Fruit fly (Drosophila melanogaster) S2 (cell line): Measurements from ENCODE around the gene CG14882.

Experiments
- CG8478 ChIP-seq: fragments of >200 bp; optimal IDR thresholded peaks from 2 replicates; lab custom pipeline; 2018
- CTCF ChIP-seq, 2 experiments: fragments of >200 bp; optimal IDR thresholded peaks; 2 replicates each; lab custom pipeline; 2018

Gene CG14882

dm6 chr3R:16442937-16443336 lies at the start of gene CG14882, which contains the start of gene Ttc1:
TSS of gene CG14882 (plus strand) at chr3R:16443207.
TSS of gene Ttc1 (minus strand) at chr3R:16443007.
- TF ChIP-seq CG8478 (lab: Kevin White, UChicago) (no peak), CTCF (optimal IDR thresholded peaks at IDR 0.05; lab: Kevin White, UChicago) (no peak)

- TF ChIP-seq CTCF (optimal IDR thresholded peaks at IDR 0.05; lab: Kevin White, UChicago) (no peak), CG8478 (lab: Kevin White, UChicago) (no peak)
Measured at dm6 chr3R:16394531-16394930, 48.5 kb upstream of the CG14882 start.

DNA sequence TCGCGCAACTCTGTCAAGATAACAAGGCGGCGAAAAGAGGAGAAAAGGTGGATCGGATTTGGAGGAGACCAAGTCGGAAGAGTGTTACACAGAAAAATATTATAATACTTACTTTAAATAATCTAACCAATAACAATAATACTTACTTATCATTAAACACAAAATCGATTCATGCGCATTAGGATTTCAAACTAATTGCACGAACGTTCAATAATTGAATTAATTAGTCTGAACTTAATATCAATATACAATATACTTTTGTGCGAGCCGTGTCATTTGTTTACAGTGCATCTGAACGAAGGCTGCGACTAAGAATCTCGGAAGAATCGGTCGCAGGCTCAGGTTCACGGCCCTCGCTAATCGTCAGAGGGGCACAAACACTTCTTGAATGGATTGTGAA lies 47.6 kb upstream of the CG14882 start:
- TF ChIP-seq CTCF (optimal IDR thresholded peaks at IDR 0.05; lab: Kevin White, UChicago): no peak
- TF ChIP-seq CG8478 (lab: Kevin White, UChicago): no peak

DNA sequence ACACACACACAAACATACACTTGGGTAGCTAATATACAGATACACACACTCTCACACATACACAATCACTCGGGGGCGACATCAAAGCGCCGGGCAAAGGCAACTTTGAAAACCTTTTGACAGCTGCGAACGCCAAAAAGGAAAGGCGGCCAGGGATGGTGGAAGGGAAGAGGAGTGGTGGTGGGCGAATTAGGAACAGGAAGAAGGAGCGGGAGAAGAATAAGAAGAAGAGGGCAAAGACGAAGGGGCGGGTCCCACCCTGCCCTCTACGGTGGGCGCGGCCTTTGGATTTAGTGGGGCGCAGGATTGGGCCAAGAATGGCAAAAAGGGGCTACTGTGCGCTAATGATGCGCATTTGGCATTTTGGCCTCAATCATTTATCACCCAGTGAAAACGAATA lies 46.4 kb upstream of the CG14882 start:
- TF ChIP-seq CTCF (optimal IDR thresholded peaks at IDR 0.05; lab: Kevin White, UChicago) (no peak), CG8478 (lab: Kevin White, UChicago) (no peak)

dm6 chr3R:16403023-16403733 lies 39.8 kb upstream of the CG14882 start, which contains the start of gene ss:
TSS of gene ss (minus strand) at chr3R:16403690.
- TF ChIP-seq CG8478 (lab: Kevin White, UChicago) (no peak), CTCF (optimal IDR thresholded peaks at IDR 0.05; lab: Kevin White, UChicago) (no peak)

DNA sequence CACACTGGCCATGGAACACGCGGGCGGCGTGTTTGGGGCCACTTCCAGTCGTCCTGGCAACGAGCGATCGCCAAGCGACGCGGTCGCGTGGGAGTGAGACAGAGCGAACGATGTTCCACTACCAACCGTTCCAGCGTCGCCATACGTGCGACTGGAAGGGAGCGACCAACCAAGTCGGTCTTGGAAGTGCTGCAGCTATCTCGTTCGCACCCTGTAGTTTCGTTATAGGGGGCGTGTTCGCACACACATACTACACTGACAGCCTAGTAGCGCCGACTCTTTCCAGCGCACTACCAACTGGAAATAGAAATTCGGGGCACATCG lies 39.3 kb upstream of the CG14882 start:
- peak; percentile 53 to 69 for TF ChIP-seq CTCF (optimal IDR thresholded peaks at IDR 0.05; lab: Kevin White, UChicago)
- TF ChIP-seq CG8478 (lab: Kevin White, UChicago): no peak

DNA sequence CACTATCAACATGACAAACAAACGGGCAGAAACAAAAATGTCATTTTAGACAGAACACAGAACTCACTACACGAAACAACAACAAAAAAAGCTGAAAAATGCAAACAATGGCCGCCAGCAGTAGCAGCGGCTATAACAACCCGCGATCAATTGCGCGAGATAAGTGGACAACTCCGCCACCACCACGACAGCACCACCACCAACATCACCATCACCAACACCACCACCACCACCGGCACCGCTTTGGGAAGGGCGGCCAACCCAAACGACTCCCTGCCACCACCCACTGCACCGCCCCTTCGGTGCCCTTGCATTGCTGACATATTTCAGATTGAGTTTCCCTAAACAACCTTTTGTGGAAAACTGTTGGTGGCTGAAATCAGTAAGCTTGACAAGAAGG lies 36.4 kb upstream of the CG14882 start:
- TF ChIP-seq CG8478 (lab: Kevin White, UChicago) (no peak), CTCF (optimal IDR thresholded peaks at IDR 0.05; lab: Kevin White, UChicago) (no peak)

DNA sequence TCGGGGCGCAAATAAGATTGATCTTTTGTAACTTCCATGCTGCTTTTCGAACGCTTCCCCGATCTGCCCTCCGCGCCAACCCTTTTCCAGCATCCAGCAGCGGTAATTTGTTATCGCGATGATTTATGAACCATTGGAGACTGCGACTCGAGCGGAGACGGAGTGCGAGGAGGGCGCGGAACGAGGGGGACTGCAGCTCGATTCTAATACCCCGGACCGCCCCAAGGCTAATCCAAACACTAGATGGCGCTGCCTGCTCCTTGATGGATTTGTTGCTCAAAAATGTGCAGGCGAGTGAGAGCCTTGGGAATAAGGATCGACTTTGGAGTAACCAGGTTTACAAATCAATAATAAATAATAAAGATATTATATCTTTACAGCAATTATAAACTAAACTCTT lies 34.6 kb upstream of the CG14882 start:
- TF ChIP-seq CTCF (optimal IDR thresholded peaks at IDR 0.05; lab: Kevin White, UChicago): peak; percentile 62
- no peak for TF ChIP-seq CG8478 (lab: Kevin White, UChicago)

DNA sequence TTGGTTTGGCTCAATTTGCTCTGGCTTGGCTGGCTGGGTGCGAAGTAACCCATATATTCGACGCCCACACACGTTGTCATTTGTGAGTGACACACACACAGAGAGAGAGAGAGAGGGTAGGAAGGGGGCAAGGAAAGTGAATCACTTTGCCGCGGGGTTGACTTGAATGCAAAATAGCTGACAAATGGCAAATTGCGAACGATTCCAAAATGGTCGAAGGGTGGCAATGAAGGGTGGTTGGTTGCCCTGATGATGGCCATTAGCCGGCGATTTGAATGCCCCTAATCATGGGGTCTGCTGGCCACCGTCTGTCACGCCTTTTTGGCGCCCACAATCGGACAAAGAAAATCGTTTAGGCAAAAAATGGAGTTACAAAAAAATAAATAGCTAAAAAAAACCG lies 32.3 kb upstream of the CG14882 start:
- TF ChIP-seq CG8478 (lab: Kevin White, UChicago) (no peak), CTCF (optimal IDR thresholded peaks at IDR 0.05; lab: Kevin White, UChicago) (no peak)

dm6 chr3R:16413734-16414133 lies 29.3 kb upstream of the CG14882 start:
- TF ChIP-seq CG8478 (lab: Kevin White, UChicago) (no peak), CTCF (optimal IDR thresholded peaks at IDR 0.05; lab: Kevin White, UChicago) (no peak)

DNA sequence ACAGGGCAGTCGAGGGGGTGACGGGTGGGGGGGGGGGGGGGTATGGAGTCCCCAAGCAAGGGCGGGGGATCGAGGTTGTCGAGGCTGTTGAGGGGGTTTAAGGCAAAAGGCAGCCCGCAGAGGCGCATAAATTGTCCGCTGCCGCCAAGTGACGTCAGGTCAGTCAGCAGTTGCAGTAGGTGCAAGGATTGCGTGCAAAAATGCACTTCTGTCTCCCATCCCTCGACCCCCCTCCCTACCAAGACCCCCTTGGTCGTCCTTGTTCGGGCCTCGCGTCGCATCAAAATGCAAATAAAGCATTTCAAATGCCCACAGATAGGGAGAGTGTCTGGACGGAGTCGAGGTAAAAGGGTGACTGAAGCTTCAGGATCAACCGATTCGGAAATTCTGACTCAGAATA lies 26.5 kb upstream of the CG14882 start:
- no peak for TF ChIP-seq CTCF (optimal IDR thresholded peaks at IDR 0.05; lab: Kevin White, UChicago)
- no peak for TF ChIP-seq CG8478 (lab: Kevin White, UChicago)

DNA sequence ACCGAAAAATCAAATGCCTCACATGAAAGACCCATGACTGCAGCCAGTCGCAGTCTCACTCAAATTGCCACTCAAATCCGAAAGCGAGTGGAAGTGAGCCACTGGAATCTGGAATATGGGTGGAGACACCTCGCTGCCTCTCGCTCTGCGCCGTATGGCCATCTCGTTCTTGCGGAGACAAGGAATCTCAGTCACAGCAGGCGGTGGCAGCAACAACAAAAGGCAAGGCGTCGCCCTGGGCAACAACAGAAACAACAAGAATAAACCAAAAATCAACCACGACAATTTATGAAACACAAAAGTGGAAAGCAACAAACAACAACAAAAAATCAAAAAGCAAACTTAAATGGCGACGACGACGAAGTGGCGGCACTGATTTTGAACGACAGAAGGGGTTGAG lies 19.7 kb upstream of the CG14882 start:
- TF ChIP-seq CG8478 (lab: Kevin White, UChicago) (no peak), CTCF (optimal IDR thresholded peaks at IDR 0.05; lab: Kevin White, UChicago) (no peak)

dm6 chr3R:16427520-16427919 lies 15.5 kb upstream of the CG14882 start:
- TF ChIP-seq CG8478 (lab: Kevin White, UChicago) (no peak), CTCF (optimal IDR thresholded peaks at IDR 0.05; lab: Kevin White, UChicago) (no peak)

dm6 chr3R:16430381-16430780 lies 12.6 kb upstream of the CG14882 start, which contains the start of gene CG31279:
TSS of gene CG31279 (plus strand) at chr3R:16430681.
- TF ChIP-seq CTCF (optimal IDR thresholded peaks at IDR 0.05; lab: Kevin White, UChicago) (no peak), CG8478 (lab: Kevin White, UChicago) (no peak)

DNA sequence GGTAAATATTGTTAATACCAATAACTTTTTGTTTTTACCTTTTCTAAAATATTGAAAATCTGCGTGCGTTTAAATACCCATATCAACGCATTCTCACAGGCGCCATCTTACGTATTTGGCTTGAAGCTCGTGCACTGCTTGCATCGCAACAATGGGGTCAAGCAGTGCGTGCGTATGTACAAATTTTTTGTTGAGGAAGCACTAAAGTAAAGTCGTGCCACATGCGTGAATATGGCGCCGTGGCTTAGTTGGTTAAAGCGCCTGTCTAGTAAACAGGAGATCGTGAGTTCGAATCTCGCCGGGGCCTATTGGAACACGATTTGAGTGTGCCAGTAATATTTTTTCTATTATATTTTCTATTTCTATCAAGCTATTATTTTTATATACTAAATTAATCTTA lies 11.3 kb upstream of the CG14882 start:
- TF ChIP-seq CG8478 (lab: Kevin White, UChicago): no peak
- peak; percentile 97 to 98 for TF ChIP-seq CTCF (optimal IDR thresholded peaks at IDR 0.05; lab: Kevin White, UChicago)

- TF ChIP-seq CG8478 (lab: Kevin White, UChicago) (no peak), CTCF (optimal IDR thresholded peaks at IDR 0.05; lab: Kevin White, UChicago) (no peak)
Measured at dm6 chr3R:16432665-16433065, 10.3 kb upstream of the CG14882 start, which contains the start of gene Fntb. TSS of gene Fntb (plus strand) at chr3R:16432998.
